Worm (Caenorhabditis elegans) whole organism, early embryonic: Measurements from ENCODE around the gene Y7A5A.24.

ENCODE experiments used
- B0310.2 ChIP-seq: sonication (generic microtip); optimal IDR thresholded peaks from 2 replicates; lab custom pipeline; 2016; ENCODE audit warnings: mild to moderate bottlenecking, missing genetic modification characterization, missing compliant biosample characterization
- F13C5.2 ChIP-seq: sonication (generic microtip); optimal IDR thresholded peaks from 2 replicates; lab custom pipeline; 2017; ENCODE audit warnings: mild to moderate bottlenecking, missing genetic modification characterization, inconsistent platforms, missing compliant biosample characterization
- aly-1 ChIP-seq: sonication (generic microtip); optimal IDR thresholded peaks from 2 replicates; lab custom pipeline; 2016; ENCODE audit warnings: missing genetic modification characterization, missing compliant biosample characterization
- ama-1 ChIP-seq: fragments of 150-350 bp; optimal IDR thresholded peaks from 2 replicates; lab custom pipeline; 2014
- ceh-13 ChIP-seq: fragments of 200-800 bp; sonication (Bioruptor generic); optimal IDR thresholded peaks from 2 replicates; lab custom pipeline; 2018; ENCODE audit warnings: mild to moderate bottlenecking, missing genetic modification characterization, missing compliant biosample characterization
- flt-1 ChIP-seq: fragments of 200-800 bp; sonication (Bioruptor generic); IDR thresholded peaks from 2 replicates; pipeline ENCODE4 v1.3.6; 2022; ENCODE audit warnings: missing genetic modification characterization, missing compliant biosample characterization
- hmbx-1 ChIP-seq: sonication (generic microtip); optimal IDR thresholded peaks from 2 replicates; lab custom pipeline; 2016; ENCODE audit warnings: mild to moderate bottlenecking, missing genetic modification characterization, missing compliant biosample characterization
- hmg-4 ChIP-seq: fragments of 200-800 bp; sonication (Bioruptor generic); optimal IDR thresholded peaks from 2 replicates; lab custom pipeline; 2018; ENCODE audit warnings: mild to moderate bottlenecking, missing genetic modification characterization, missing compliant biosample characterization
- hnd-1 ChIP-seq: sonication (generic microtip); optimal IDR thresholded peaks from 2 replicates; lab custom pipeline; 2016; ENCODE audit warnings: missing genetic modification characterization, missing compliant biosample characterization
- pes-1 ChIP-seq: fragments of 200-800 bp; sonication (Bioruptor generic); IDR thresholded peaks from 2 replicates; pipeline ENCODE4 v1.3.6; 2022; ENCODE audit warnings: missing genetic modification reagents, missing genetic modification characterization, missing compliant biosample characterization
- scrt-1 ChIP-seq: fragments of 200-800 bp; sonication (Bioruptor generic); IDR thresholded peaks from 2 replicates; pipeline ENCODE4 v1.3.6; 2022; ENCODE audit warnings: missing genetic modification characterization, missing compliant biosample characterization
- sea-1 ChIP-seq: fragments of 200-800 bp; sonication (Bioruptor generic); conservative IDR thresholded peaks from 2 replicates; pipeline ENCODE4 v1.3.6; 2022; ENCODE audit warnings: missing genetic modification characterization, missing compliant biosample characterization
- tbx-37 ChIP-seq: fragments of 200-800 bp; sonication (Bioruptor generic); conservative IDR thresholded peaks from 2 replicates; pipeline ENCODE4 v1.3.6; 2022; ENCODE audit warnings: missing genetic modification reagents, missing genetic modification characterization, missing compliant biosample characterization
- tra-4 ChIP-seq: sonication (generic microtip); optimal IDR thresholded peaks from 2 replicates; lab custom pipeline; 2017; ENCODE audit warnings: missing genetic modification characterization, missing compliant biosample characterization

ce11 chrX:15742310-15742709, 39.6 kb downstream of the Y7A5A.24 start, which contains the start of gene nhr-255:
- TF ChIP-seq scrt-1 (GFP tag; lab: Robert Waterston, UW): no peak
- TF ChIP-seq hmbx-1 (tag; lab: Kevin White, UChicago): no peak
- TF ChIP-seq ama-1 (lab: Kevin White, UChicago): no peak
- no peak for TF ChIP-seq flt-1 (GFP tag; lab: Robert Waterston, UW)
- TF ChIP-seq B0310.2 (tag; lab: Kevin White, UChicago): no peak
- TF ChIP-seq pes-1: no peak
- TF ChIP-seq ceh-13 (GFP tag; lab: Kevin White, UChicago): no peak
- no peak for TF ChIP-seq tbx-37 (GFP tag; lab: Robert Waterston, UW)
- TF ChIP-seq hnd-1 (tag; lab: Kevin White, UChicago): no peak
- no peak for TF ChIP-seq aly-1 (tag; lab: Kevin White, UChicago)
- no peak for TF ChIP-seq F13C5.2 (tag; lab: Kevin White, UChicago)
- no peak for TF ChIP-seq sea-1
- TF ChIP-seq tra-4 (tag; lab: Kevin White, UChicago): no peak
- no peak for TF ChIP-seq hmg-4 (GFP tag; lab: Kevin White, UChicago)
